Worm (Caenorhabditis elegans) whole organism, L4/young adult: Measurements from ENCODE around the gene daf-22.

Source experiments
- W03F9.2 ChIP-seq: fragments of 150-350 bp; optimal IDR thresholded peaks from 2 replicates; lab custom pipeline; 2014; ENCODE audit warnings: missing biosample characterization, missing genetic modification characterization
- dao-5 ChIP-seq: sonication (generic microtip); optimal IDR thresholded peaks from 2 replicates; lab custom pipeline; 2016; ENCODE audit warnings: missing genotype, missing genetic modification characterization, moderate library complexity, missing compliant biosample characterization
- him-1 ChIP-seq: sonication (generic microtip); optimal IDR thresholded peaks from 2 replicates; lab custom pipeline; 2016; ENCODE audit warnings: missing genotype, missing genetic modification reagents, missing genetic modification characterization, missing compliant biosample characterization

- TF ChIP-seq him-1 (no peak), dao-5 (tag; lab: Kevin White, UChicago) (no peak), W03F9.2 (tag; lab: Kevin White, UChicago) (no peak)
Measured at ce11 chrII:12457275-12457674, 31.8 kb upstream of the daf-22 start, which contains the start of gene sre-38.
